Worm (Caenorhabditis elegans): ENCODE measurements around the gene adk-1.
"Not testable (repeated sequence)": the region's sequence is repeated elsewhere in the genome, so short reads cannot be mapped to it uniquely, and the experiment has no call there.

The adk-1 gene

ce11 chrIV:11210781-11211256 is at the start of gene adk-1:
Gene adk-1 (minus strand): TSS chrIV:11210831.
- TF ChIP-seq W03F9.2 (tag; optimal IDR thresholded peaks at IDR 0.05): no peak
- no peak for TF ChIP-seq him-1 (tag; optimal IDR thresholded peaks at IDR 0.05)
- no peak for TF ChIP-seq dao-5 (tag; optimal IDR thresholded peaks at IDR 0.05)

ce11 chrIV:11259485-11259972 is 48.9 kb upstream of the adk-1 start, which contains the start of gene gtl-1:
Gene gtl-1 (minus strand): TSS chrIV:11259535.
- no peak for TF ChIP-seq W03F9.2 (tag; optimal IDR thresholded peaks at IDR 0.05)
- no peak for TF ChIP-seq him-1 (tag; optimal IDR thresholded peaks at IDR 0.05)
- no peak for TF ChIP-seq dao-5 (tag; optimal IDR thresholded peaks at IDR 0.05)

- no peak for TF ChIP-seq dao-5 (tag; optimal IDR thresholded peaks at IDR 0.05)
- TF ChIP-seq W03F9.2 (tag; optimal IDR thresholded peaks at IDR 0.05): no peak
- no peak for TF ChIP-seq him-1 (tag; optimal IDR thresholded peaks at IDR 0.05)
Observed at ce11 chrIV:11257476-11257875, 46.8 kb upstream of the adk-1 start.

ce11 chrIV:11253689-11254088 is 43.1 kb upstream of the adk-1 start, which contains the start of gene C05C12.1:
Gene C05C12.1 (plus strand): TSS chrIV:11253989.
- not testable (repeated sequence) for TF ChIP-seq W03F9.2, him-1, dao-5 (tag; optimal IDR thresholded peaks at IDR 0.05)

ce11 chrIV:11248031-11248631 is 37.5 kb upstream of the adk-1 start, which contains the start of gene C05C12.4:
Gene C05C12.4 (minus strand): TSS chrIV:11248081.
- TF ChIP-seq dao-5 (tag; optimal IDR thresholded peaks at IDR 0.05): no peak
- no peak for TF ChIP-seq W03F9.2 (tag; optimal IDR thresholded peaks at IDR 0.05)
- no peak for TF ChIP-seq him-1 (tag; optimal IDR thresholded peaks at IDR 0.05)

ce11 chrIV:11247434-11247833 is 36.8 kb upstream of the adk-1 start:
- no peak for TF ChIP-seq W03F9.2 (tag; optimal IDR thresholded peaks at IDR 0.05)
- TF ChIP-seq him-1 (tag; optimal IDR thresholded peaks at IDR 0.05): no peak
- TF ChIP-seq dao-5 (tag; optimal IDR thresholded peaks at IDR 0.05): no peak

- TF ChIP-seq dao-5 (tag; optimal IDR thresholded peaks at IDR 0.05): no peak
- TF ChIP-seq him-1 (tag; optimal IDR thresholded peaks at IDR 0.05): no peak
- TF ChIP-seq W03F9.2 (tag; optimal IDR thresholded peaks at IDR 0.05): no peak
Observed at ce11 chrIV:11241368-11241767, 30.7 kb upstream of the adk-1 start, which contains the start of gene C05C12.6. Gene C05C12.6 (minus strand): TSS chrIV:11241468.

ce11 chrIV:11235755-11236154 is 25.1 kb upstream of the adk-1 start:
- TF ChIP-seq him-1 (tag; optimal IDR thresholded peaks at IDR 0.05) (no peak), dao-5 (tag; optimal IDR thresholded peaks at IDR 0.05) (no peak), W03F9.2 (tag; optimal IDR thresholded peaks at IDR 0.05) (no peak)

ce11 chrIV:11231376-11231775 is 20.7 kb upstream of the adk-1 start:
- TF ChIP-seq him-1 (tag; optimal IDR thresholded peaks at IDR 0.05): no peak
- no peak for TF ChIP-seq dao-5 (tag; optimal IDR thresholded peaks at IDR 0.05)
- no peak for TF ChIP-seq W03F9.2 (tag; optimal IDR thresholded peaks at IDR 0.05)

- no peak for TF ChIP-seq W03F9.2 (tag; optimal IDR thresholded peaks at IDR 0.05)
- TF ChIP-seq dao-5 (tag; optimal IDR thresholded peaks at IDR 0.05): no peak
- TF ChIP-seq him-1 (tag; optimal IDR thresholded peaks at IDR 0.05): no peak
Observed at ce11 chrIV:11230069-11230468, 19.4 kb upstream of the adk-1 start, which contains the start of gene best-7. Gene best-7 (minus strand): TSS chrIV:11230307.

ce11 chrIV:11229013-11229412 is 18.4 kb upstream of the adk-1 start:
- TF ChIP-seq him-1 (tag; optimal IDR thresholded peaks at IDR 0.05): no peak
- no peak for TF ChIP-seq W03F9.2 (tag; optimal IDR thresholded peaks at IDR 0.05)
- TF ChIP-seq dao-5 (tag; optimal IDR thresholded peaks at IDR 0.05): no peak

- no peak for TF ChIP-seq W03F9.2 (tag; optimal IDR thresholded peaks at IDR 0.05)
- TF ChIP-seq him-1 (tag; optimal IDR thresholded peaks at IDR 0.05): no peak
- no peak for TF ChIP-seq dao-5 (tag; optimal IDR thresholded peaks at IDR 0.05)
Observed at ce11 chrIV:11226545-11226944, 15.9 kb upstream of the adk-1 start.

ce11 chrIV:11225206-11225605 is 14.6 kb upstream of the adk-1 start, which contains the start of gene col-125:
Gene col-125 (plus strand): TSS chrIV:11225506.
- TF ChIP-seq him-1 (tag; optimal IDR thresholded peaks at IDR 0.05) (no peak), dao-5 (tag; optimal IDR thresholded peaks at IDR 0.05) (no peak), W03F9.2 (tag; optimal IDR thresholded peaks at IDR 0.05) (no peak)

ce11 chrIV:11223878-11224277 is 13.2 kb upstream of the adk-1 start, which contains the start of gene C29F4.3:
Gene C29F4.3 (minus strand): TSS chrIV:11223978.
- TF ChIP-seq W03F9.2 (tag; optimal IDR thresholded peaks at IDR 0.05) (no peak), dao-5 (tag; optimal IDR thresholded peaks at IDR 0.05) (no peak), him-1 (tag; optimal IDR thresholded peaks at IDR 0.05) (no peak)

Data from whole organism, L4/young adult.